ENCODE assay signal across 2 worm cellular contexts in the genomic region with DNA sequence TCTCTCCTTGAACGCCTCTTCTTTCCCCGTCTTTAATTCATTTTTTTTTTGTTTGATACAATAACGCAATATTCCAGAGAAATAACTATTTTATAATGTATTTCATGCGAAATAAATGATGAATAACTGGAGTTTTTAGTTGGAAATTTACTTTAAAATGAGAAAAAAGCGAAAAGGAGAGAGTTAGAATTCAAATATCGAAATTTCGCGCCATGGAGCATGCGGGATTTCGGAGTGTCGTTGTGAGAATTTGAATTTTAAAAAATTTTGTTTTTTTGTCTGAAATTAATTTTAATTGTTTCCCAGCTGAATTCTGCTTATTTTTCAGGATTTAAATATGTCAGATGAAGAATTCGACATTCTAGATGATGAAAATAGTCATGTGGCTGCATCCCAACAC.
TF ChIP-seq lines count a peak whose summit lies in the region.

A gene (plus strand): TSS at position 327 of the 400 bp plus-strand sequence.

TF ChIP-seq in whole organism, L2 larva, 48 proteins besides CTCF, POLR2A, EP300 and RAD21 (continued from another document):
- TF ChIP-seq F13H6.1 (tag; optimal IDR thresholded peaks at IDR 0.05; lab: Kevin White, UChicago) (no peak), ama-1 (optimal IDR thresholded peaks at IDR 0.05; lab: Kevin White, UChicago) (no peak), aly-2 (tag; optimal IDR thresholded peaks at IDR 0.05; lab: Kevin White, UChicago) (no peak), zag-1 (tag; optimal IDR thresholded peaks at IDR 0.05; lab: Kevin White, UChicago) (no peak), elt-3 (tag; optimal IDR thresholded peaks at IDR 0.05; lab: Kevin White, UChicago) (no peak), alr-1 (tag; optimal IDR thresholded peaks at IDR 0.05; lab: Kevin White, UChicago) (no peak), nhr-21 (tag; optimal IDR thresholded peaks at IDR 0.05; lab: Kevin White, UChicago) (no peak), unc-55 (GFP tag; optimal IDR thresholded peaks at IDR 0.05; lab: Kevin White, UChicago) (peak; percentile 76), nhr-25 (tag; optimal IDR thresholded peaks at IDR 0.05; lab: Kevin White, UChicago) (peak; percentile 22), R02D3.7 (tag; optimal IDR thresholded peaks at IDR 0.05; lab: Kevin White, UChicago) (no peak), unc-39 (tag; optimal IDR thresholded peaks at IDR 0.05; lab: Kevin White, UChicago) (no peak), nhr-129 (tag; optimal IDR thresholded peaks at IDR 0.05; lab: Kevin White, UChicago) (peak; percentile 73), crh-2 (tag; optimal IDR thresholded peaks at IDR 0.05; lab: Kevin White, UChicago) (peak; percentile 48), ztf-4 (tag; optimal IDR thresholded peaks at IDR 0.05; lab: Kevin White, UChicago) (peak; percentile 3), elt-1 (tag; optimal IDR thresholded peaks at IDR 0.05; lab: Kevin White, UChicago) (no peak), dmd-4 (tag; optimal IDR thresholded peaks at IDR 0.05; lab: Kevin White, UChicago) (no peak), lin-13 (GFP tag; optimal IDR thresholded peaks at IDR 0.05; lab: Kevin White, UChicago) (peak; percentile 63), mbf-1 (tag; optimal IDR thresholded peaks at IDR 0.05; lab: Kevin White, UChicago) (no peak), ztf-11 (tag; optimal IDR thresholded peaks at IDR 0.05; lab: Kevin White, UChicago) (no peak), unc-62 (GFP tag; optimal IDR thresholded peaks at IDR 0.05; lab: Kevin White, UChicago) (no peak), peb-1 (tag; optimal IDR thresholded peaks at IDR 0.05; lab: Kevin White, UChicago) (no peak), sem-4 (tag; optimal IDR thresholded peaks at IDR 0.05; lab: Kevin White, UChicago) (no peak), gmeb-1 (tag; optimal IDR thresholded peaks at IDR 0.05; lab: Kevin White, UChicago) (peak; percentile 86), mab-5 (tag; optimal IDR thresholded peaks at IDR 0.05; lab: Kevin White, UChicago) (no peak), lsy-2 (tag; optimal IDR thresholded peaks at IDR 0.05; lab: Kevin White, UChicago) (peak in 1 of 2 experiments; percentile 67), fos-1 (tag; optimal IDR thresholded peaks at IDR 0.05; lab: Kevin White, UChicago) (peak; percentile 24)

TF ChIP-seq in whole organism, L4 larva, 104 proteins besides CTCF, POLR2A, EP300 and RAD21 (continued from another document):
- TF ChIP-seq daf-16 (GFP tag; optimal IDR thresholded peaks at IDR 0.05; lab: Kevin White, UChicago) (no peak), daf-16 (tag; optimal IDR thresholded peaks at IDR 0.05; lab: Kevin White, UChicago) (peak; percentile 6), ctbp-1 (GFP tag; IDR thresholded peaks at IDR 0.05; lab: Robert Waterston, UW) (0 out of 2 replicates have a peak, but pooled peaks have one; percentile 20), aha-1 (tag; lab: Kevin White, UChicago) (peak; percentile 59), nhr-6 (tag; optimal IDR thresholded peaks at IDR 0.05; lab: Kevin White, UChicago) (no peak), mep-1 (tag; optimal IDR thresholded peaks at IDR 0.05; lab: Kevin White, UChicago) (peak; percentile 52), dve-1 (tag; optimal IDR thresholded peaks at IDR 0.05; lab: Kevin White, UChicago; ENCODE audit: insufficient read depth) (peak; percentile 23), tag-97 (GFP tag; IDR thresholded peaks at IDR 0.05; lab: Robert Waterston, UW) (no peak), unc-39 (tag; optimal IDR thresholded peaks at IDR 0.05; lab: Kevin White, UChicago) (no peak), dpl-1 (GFP tag; optimal IDR thresholded peaks at IDR 0.05; lab: Kevin White, UChicago) (peak; percentile 89), unc-62 (GFP tag; optimal IDR thresholded peaks at IDR 0.05 in 1 of 2; lab: Kevin White, UChicago) (no peak), unc-62 (tag; optimal IDR thresholded peaks at IDR 0.05; lab: Kevin White, UChicago) (no peak), T20F7.1 (GFP tag; optimal IDR thresholded peaks at IDR 0.05; lab: Kevin White, UChicago) (no peak)
